Worm (Caenorhabditis elegans): Measurements from ENCODE around the gene K08E4.7.

The K08E4.7 gene

ce11 chrIV:12093384-12093783 is 17.8 kb downstream of the K08E4.7 start, which contains the start of gene cpsf-4:
Gene cpsf-4 (minus strand): TSS chrIV:12093445.
- TF ChIP-seq pes-1 (GFP tag; IDR thresholded peaks at IDR 0.05) (no peak), hmbx-1 (tag; optimal IDR thresholded peaks at IDR 0.05) (no peak), ama-1 (optimal IDR thresholded peaks at IDR 0.05) (no peak), ceh-36 (tag; optimal IDR thresholded peaks at IDR 0.05) (no peak), F13C5.2 (tag; optimal IDR thresholded peaks at IDR 0.05) (no peak), tbx-37 (GFP tag; conservative IDR thresholded peaks at IDR 0.05) (no peak), scrt-1 (GFP tag; IDR thresholded peaks at IDR 0.05) (no peak), hnd-1 (tag; optimal IDR thresholded peaks at IDR 0.05) (no peak), aly-1 (tag; optimal IDR thresholded peaks at IDR 0.05) (no peak), tra-4 (tag; optimal IDR thresholded peaks at IDR 0.05) (no peak), ceh-13 (GFP tag; optimal IDR thresholded peaks at IDR 0.05) (no peak), hmg-4 (GFP tag; optimal IDR thresholded peaks at IDR 0.05) (no peak), B0310.2 (tag; optimal IDR thresholded peaks at IDR 0.05) (no peak), tbx-11 (GFP tag; IDR thresholded peaks at IDR 0.05) (no peak), sea-1 (GFP tag; conservative IDR thresholded peaks at IDR 0.05) (no peak), flt-1 (GFP tag; IDR thresholded peaks at IDR 0.05) (no peak)

- TF ChIP-seq B0310.2 (tag; optimal IDR thresholded peaks at IDR 0.05) (no peak), hnd-1 (tag; optimal IDR thresholded peaks at IDR 0.05) (no peak), ceh-36 (tag; optimal IDR thresholded peaks at IDR 0.05) (no peak), tra-4 (tag; optimal IDR thresholded peaks at IDR 0.05) (no peak), F13C5.2 (tag; optimal IDR thresholded peaks at IDR 0.05) (no peak), ceh-13 (GFP tag; optimal IDR thresholded peaks at IDR 0.05) (no peak), aly-1 (tag; optimal IDR thresholded peaks at IDR 0.05) (no peak), hmg-4 (GFP tag; optimal IDR thresholded peaks at IDR 0.05) (no peak), hmbx-1 (tag; optimal IDR thresholded peaks at IDR 0.05) (no peak), tbx-37 (GFP tag; conservative IDR thresholded peaks at IDR 0.05) (no peak), sea-1 (GFP tag; conservative IDR thresholded peaks at IDR 0.05) (no peak), tbx-11 (GFP tag; IDR thresholded peaks at IDR 0.05) (no peak), scrt-1 (GFP tag; IDR thresholded peaks at IDR 0.05) (no peak), flt-1 (GFP tag; IDR thresholded peaks at IDR 0.05) (no peak), pes-1 (GFP tag; IDR thresholded peaks at IDR 0.05) (no peak), ets-7 (tag; optimal IDR thresholded peaks at IDR 0.05) (no peak), ama-1 (optimal IDR thresholded peaks at IDR 0.05) (no peak)
Observed at ce11 chrIV:12093819-12094218, 18.2 kb downstream of the K08E4.7 start, which contains the start of gene F11A10.5. Gene F11A10.5 (plus strand): TSS chrIV:12094119.

ce11 chrIV:12096479-12096878 is 20.9 kb downstream of the K08E4.7 start, which contains the start of gene mon-2:
Gene mon-2 (plus strand): TSS chrIV:12096779.
- TF ChIP-seq hnd-1 (tag; optimal IDR thresholded peaks at IDR 0.05) (no peak), B0310.2 (tag; optimal IDR thresholded peaks at IDR 0.05) (no peak), hmbx-1 (tag; optimal IDR thresholded peaks at IDR 0.05) (no peak), tbx-11 (GFP tag; IDR thresholded peaks at IDR 0.05) (no peak), F13C5.2 (tag; optimal IDR thresholded peaks at IDR 0.05) (no peak), pes-1 (GFP tag; IDR thresholded peaks at IDR 0.05) (no peak), sea-1 (GFP tag; conservative IDR thresholded peaks at IDR 0.05) (no peak), ama-1 (optimal IDR thresholded peaks at IDR 0.05) (no peak), ceh-36 (tag; optimal IDR thresholded peaks at IDR 0.05) (no peak), hmg-4 (GFP tag; optimal IDR thresholded peaks at IDR 0.05) (no peak), ceh-13 (GFP tag; optimal IDR thresholded peaks at IDR 0.05) (no peak), flt-1 (GFP tag; IDR thresholded peaks at IDR 0.05) (no peak), tbx-37 (GFP tag; conservative IDR thresholded peaks at IDR 0.05) (no peak), scrt-1 (GFP tag; IDR thresholded peaks at IDR 0.05) (no peak), ets-7 (tag; optimal IDR thresholded peaks at IDR 0.05) (no peak), tra-4 (tag; optimal IDR thresholded peaks at IDR 0.05) (no peak), aly-1 (tag; optimal IDR thresholded peaks at IDR 0.05) (no peak)

- no peak for TF ChIP-seq ets-7 (tag; optimal IDR thresholded peaks at IDR 0.05)
- no peak for TF ChIP-seq F13C5.2 (tag; optimal IDR thresholded peaks at IDR 0.05)
- no peak for TF ChIP-seq ama-1 (optimal IDR thresholded peaks at IDR 0.05)
- no peak for TF ChIP-seq hmbx-1 (tag; optimal IDR thresholded peaks at IDR 0.05)
- no peak for TF ChIP-seq hmg-4 (GFP tag; optimal IDR thresholded peaks at IDR 0.05)
- TF ChIP-seq flt-1 (GFP tag; IDR thresholded peaks at IDR 0.05): no peak
- no peak for TF ChIP-seq aly-1 (tag; optimal IDR thresholded peaks at IDR 0.05)
- no peak for TF ChIP-seq scrt-1 (GFP tag; IDR thresholded peaks at IDR 0.05)
- TF ChIP-seq sea-1 (GFP tag; conservative IDR thresholded peaks at IDR 0.05): no peak
- no peak for TF ChIP-seq ceh-13 (GFP tag; optimal IDR thresholded peaks at IDR 0.05)
- no peak for TF ChIP-seq tbx-37 (GFP tag; conservative IDR thresholded peaks at IDR 0.05)
- TF ChIP-seq tbx-11 (GFP tag; IDR thresholded peaks at IDR 0.05): no peak
- TF ChIP-seq tra-4 (tag; optimal IDR thresholded peaks at IDR 0.05): no peak
- no peak for TF ChIP-seq hnd-1 (tag; optimal IDR thresholded peaks at IDR 0.05)
- no peak for TF ChIP-seq pes-1 (GFP tag; IDR thresholded peaks at IDR 0.05)
- TF ChIP-seq ceh-36 (tag; optimal IDR thresholded peaks at IDR 0.05): no peak
Observed at ce11 chrIV:12105558-12105957, 30.0 kb downstream of the K08E4.7 start, which contains the start of gene M18.3. Gene M18.3 (plus strand): TSS chrIV:12105858.

ce11 chrIV:12108984-12109657 is 33.5 kb downstream of the K08E4.7 start:
- TF ChIP-seq pes-1 (GFP tag; IDR thresholded peaks at IDR 0.05) (no peak), flt-1 (GFP tag; IDR thresholded peaks at IDR 0.05) (no peak), aly-1 (tag; optimal IDR thresholded peaks at IDR 0.05) (no peak), ceh-36 (tag; optimal IDR thresholded peaks at IDR 0.05) (no peak), tra-4 (tag; optimal IDR thresholded peaks at IDR 0.05) (no peak), ets-7 (tag; optimal IDR thresholded peaks at IDR 0.05) (no peak), ama-1 (optimal IDR thresholded peaks at IDR 0.05) (no peak), scrt-1 (GFP tag; IDR thresholded peaks at IDR 0.05) (no peak), hmbx-1 (tag; optimal IDR thresholded peaks at IDR 0.05) (no peak), F13C5.2 (tag; optimal IDR thresholded peaks at IDR 0.05) (no peak), tbx-11 (GFP tag; IDR thresholded peaks at IDR 0.05) (no peak), ceh-13 (GFP tag; optimal IDR thresholded peaks at IDR 0.05) (no peak), tbx-37 (GFP tag; conservative IDR thresholded peaks at IDR 0.05) (no peak), hmg-4 (GFP tag; optimal IDR thresholded peaks at IDR 0.05) (no peak), hnd-1 (tag; optimal IDR thresholded peaks at IDR 0.05) (no peak), B0310.2 (tag; optimal IDR thresholded peaks at IDR 0.05) (no peak), sea-1 (GFP tag; conservative IDR thresholded peaks at IDR 0.05) (no peak)

ce11 chrIV:12109743-12110142 is 34.1 kb downstream of the K08E4.7 start:
- TF ChIP-seq tbx-11 (GFP tag; IDR thresholded peaks at IDR 0.05) (no peak), ceh-36 (tag; optimal IDR thresholded peaks at IDR 0.05) (no peak), F13C5.2 (tag; optimal IDR thresholded peaks at IDR 0.05) (no peak), flt-1 (GFP tag; IDR thresholded peaks at IDR 0.05) (no peak), scrt-1 (GFP tag; IDR thresholded peaks at IDR 0.05) (no peak), tra-4 (tag; optimal IDR thresholded peaks at IDR 0.05) (no peak), pes-1 (GFP tag; IDR thresholded peaks at IDR 0.05) (no peak), ama-1 (optimal IDR thresholded peaks at IDR 0.05) (no peak), aly-1 (tag; optimal IDR thresholded peaks at IDR 0.05) (no peak), sea-1 (GFP tag; conservative IDR thresholded peaks at IDR 0.05) (no peak), ceh-13 (GFP tag; optimal IDR thresholded peaks at IDR 0.05) (no peak), hmbx-1 (tag; optimal IDR thresholded peaks at IDR 0.05) (no peak), tbx-37 (GFP tag; conservative IDR thresholded peaks at IDR 0.05) (no peak), ets-7 (tag; optimal IDR thresholded peaks at IDR 0.05) (no peak), hmg-4 (GFP tag; optimal IDR thresholded peaks at IDR 0.05) (no peak), hnd-1 (tag; optimal IDR thresholded peaks at IDR 0.05) (no peak)
